Worm (Caenorhabditis elegans) whole organism, young adult: Measurements from ENCODE around the gene cox-17.
A peak's percentile ranks its signal among the peaks of the same experiment; 100 is the strongest.

Experiments used
- B0336.3 ChIP-seq: fragments of 200-800 bp; sonication (Bioruptor generic); IDR thresholded peaks from 2 replicates; pipeline ENCODE4 v1.3.6; 2022; ENCODE audit warnings: missing genetic modification characterization, missing compliant biosample characterization
- D2030.7 ChIP-seq: fragments of 200-800 bp; sonication (Bioruptor generic); IDR thresholded peaks from 2 replicates; pipeline ENCODE4 v1.3.6; 2022; ENCODE audit warnings: missing genetic modification reagents, missing genetic modification characterization, missing compliant biosample characterization
- F49E8.2 ChIP-seq: sonication (generic microtip); optimal IDR thresholded peaks from 3 replicates; lab custom pipeline; 2017; ENCODE audit warnings: missing genetic modification characterization, mild to moderate bottlenecking, missing compliant biosample characterization, antibody characterized with exemption, moderate library complexity; ENCODE audit not compliant: insufficient read depth
- F57A8.1 ChIP-seq: fragments of 200-800 bp; sonication (Bioruptor generic); optimal IDR thresholded peaks from 2 replicates; lab custom pipeline; 2018; ENCODE audit warnings: mild to moderate bottlenecking, missing genetic modification characterization, moderate library complexity, missing compliant biosample characterization
- Y56A3A.18 ChIP-seq: fragments of 200-800 bp; sonication (Bioruptor generic); IDR thresholded peaks from 2 replicates; pipeline ENCODE4 v1.3.6; 2022; ENCODE audit warnings: missing genetic modification reagents, missing genetic modification characterization, missing compliant biosample characterization
- Y67H2A.10 ChIP-seq: fragments of 200-800 bp; sonication (Bioruptor generic); conservative IDR thresholded peaks from 2 replicates; pipeline ENCODE4 v1.3.6; 2022; ENCODE audit warnings: missing genetic modification reagents, missing genetic modification characterization, missing compliant biosample characterization
- ZK185.1 ChIP-seq: sonication (generic microtip); optimal IDR thresholded peaks from 2 replicates; lab custom pipeline; 2016; ENCODE audit warnings: mild to moderate bottlenecking, missing genetic modification characterization, missing compliant biosample characterization; ENCODE audit not compliant: poor library complexity, severe bottlenecking
- aptf-2 ChIP-seq: fragments of 200-800 bp; sonication (Bioruptor generic); conservative IDR thresholded peaks from 2 replicates; pipeline ENCODE4 v1.3.6; 2022; ENCODE audit warnings: missing genetic modification reagents, missing genetic modification characterization, missing compliant biosample characterization
- atf-7 ChIP-seq: sonication (generic microtip); optimal IDR thresholded peaks from 2 replicates; lab custom pipeline; 2017; ENCODE audit warnings: mild to moderate bottlenecking, missing genetic modification characterization, missing compliant biosample characterization
- attf-3 ChIP-seq: fragments of 200-800 bp; sonication (Bioruptor generic); conservative IDR thresholded peaks from 2 replicates; pipeline ENCODE4 v1.3.6; 2022; ENCODE audit warnings: missing genetic modification reagents, missing genetic modification characterization, missing compliant biosample characterization
- attf-5 ChIP-seq: fragments of 200-800 bp; sonication (Bioruptor generic); optimal IDR thresholded peaks from 2 replicates; lab custom pipeline; 2018; ENCODE audit warnings: mild to moderate bottlenecking, missing genetic modification characterization, missing compliant biosample characterization
- attf-6 ChIP-seq: fragments of 200-800 bp; sonication (Bioruptor generic); IDR thresholded peaks from 2 replicates; pipeline ENCODE4 v1.3.6; 2022; ENCODE audit warnings: missing genetic modification reagents, missing genetic modification characterization, missing compliant biosample characterization
- bed-2 ChIP-seq: fragments of 200-800 bp; sonication (Bioruptor generic); IDR thresholded peaks from 2 replicates; pipeline ENCODE4 v1.3.6; 2022; ENCODE audit warnings: missing genetic modification reagents, missing genetic modification characterization, missing compliant biosample characterization
- cebp-1 ChIP-seq, 2 experiments: fragments of 200-800 bp in 1 of 2; sonication (Bioruptor generic) in 1 of 2; sonication (generic microtip) in 1 of 2; IDR thresholded peaks in 1 of 2; optimal IDR thresholded peaks in 1 of 2; 2 replicates each; pipeline versions ENCODE4 v1.3.6 to Lab custom; 2017 to 2022; ENCODE audit warnings: missing compliant biosample characterization in 2 of 2, missing genetic modification characterization in 2 of 2, mild to moderate bottlenecking in 1 of 2, missing genetic modification reagents in 1 of 2, moderate library complexity in 1 of 2
- ceh-27 ChIP-seq: fragments of 200-800 bp; sonication (Bioruptor generic); optimal IDR thresholded peaks from 2 replicates; lab custom pipeline; 2018; ENCODE audit warnings: mild to moderate bottlenecking, missing genetic modification characterization, moderate library complexity, missing compliant biosample characterization
- ceh-40 ChIP-seq: fragments of 200-800 bp; sonication (Bioruptor generic); IDR thresholded peaks from 2 replicates; pipeline ENCODE4 v1.3.6; 2022; ENCODE audit warnings: missing genetic modification characterization, missing compliant biosample characterization
- efl-1 ChIP-seq: fragments of 150-350 bp; optimal IDR thresholded peaks from 2 replicates; lab custom pipeline; 2014; ENCODE audit warnings: missing biosample characterization, missing genetic modification reagents, missing genetic modification characterization
- hlh-12 ChIP-seq: sonication (generic microtip); optimal IDR thresholded peaks from 2 replicates; lab custom pipeline; 2016; ENCODE audit warnings: missing genetic modification characterization, missing compliant biosample characterization
- hlh-26 ChIP-seq: fragments of 200-800 bp; sonication (Bioruptor generic); conservative IDR thresholded peaks from 2 replicates; pipeline ENCODE4 v1.3.6; 2022; ENCODE audit warnings: missing genetic modification reagents, missing genetic modification characterization, missing compliant biosample characterization
- hmg-1.2 ChIP-seq: fragments of 200-800 bp; sonication (Bioruptor generic); IDR thresholded peaks from 2 replicates; pipeline ENCODE4 v1.3.6; 2022; ENCODE audit warnings: missing genetic modification reagents, missing genetic modification characterization, missing compliant biosample characterization
- lin-54 ChIP-seq: fragments of 200-800 bp; sonication (Bioruptor generic); optimal IDR thresholded peaks from 2 replicates; lab custom pipeline; 2018; ENCODE audit warnings: mild to moderate bottlenecking, missing genetic modification characterization, missing compliant biosample characterization
- nhr-80 ChIP-seq: sonication (generic microtip); optimal IDR thresholded peaks from 2 replicates; lab custom pipeline; 2016; ENCODE audit warnings: missing genetic modification characterization, missing compliant biosample characterization
- pbrm-1 ChIP-seq: fragments of 200-800 bp; sonication (Bioruptor generic); IDR thresholded peaks from 2 replicates; pipeline ENCODE4 v1.3.6; 2022; ENCODE audit warnings: missing genetic modification reagents, missing genetic modification characterization, missing compliant biosample characterization
- rpc-1 ChIP-seq, 2 experiments: fragments of 150-350 bp in 1 of 2; sonication (generic microtip) in 1 of 2; optimal IDR thresholded peaks; 2 replicates each; lab custom pipeline; 2014 to 2018; ENCODE audit warnings: missing biosample characterization in 1 of 2, missing genetic modification characterization in 1 of 2, missing genetic modification reagents in 1 of 2, missing genotype in 1 of 2
- snpc-1.1 ChIP-seq: sonication (generic microtip); optimal IDR thresholded peaks from 2 replicates; lab custom pipeline; 2017; ENCODE audit warnings: missing genetic modification characterization, mild to moderate bottlenecking, missing compliant biosample characterization, antibody characterized with exemption, moderate library complexity, missing genotype, missing genetic modification reagents; ENCODE audit not compliant: insufficient read depth
- snpc-4 ChIP-seq, 5 experiments: fragments of 150-350 bp in 1 of 5; sonication (generic microtip) in 4 of 5; optimal IDR thresholded peaks; 2 replicates each; lab custom pipeline; 2014 to 2018; ENCODE audit warnings: missing genetic modification characterization in 5 of 5, missing biosample characterization in 3 of 5, antibody characterized with exemption in 2 of 5, mild to moderate bottlenecking in 2 of 5, missing compliant biosample characterization in 2 of 5, missing genotype in 2 of 5, moderate library complexity in 2 of 5, missing genetic modification reagents in 1 of 5
- unc-130 ChIP-seq: sonication (generic microtip); optimal IDR thresholded peaks from 2 replicates; lab custom pipeline; 2016; ENCODE audit warnings: missing genetic modification reagents, missing genetic modification characterization, missing compliant biosample characterization
- unc-62 ChIP-seq: fragments of 150-350 bp; optimal IDR thresholded peaks from 2 replicates; lab custom pipeline; 2014; ENCODE audit warnings: missing biosample characterization, missing genetic modification reagents, missing genetic modification characterization
- zfh-2 ChIP-seq: fragments of 200-800 bp; sonication (Bioruptor generic); conservative IDR thresholded peaks from 2 replicates; pipeline ENCODE4 v1.3.6; 2022; ENCODE audit warnings: missing genetic modification reagents, missing genetic modification characterization, missing compliant biosample characterization
- ztf-18 ChIP-seq: sonication (generic microtip); optimal IDR thresholded peaks from 2 replicates; lab custom pipeline; 2016; ENCODE audit warnings: missing genotype, mild to moderate bottlenecking, missing genetic modification characterization, missing compliant biosample characterization
- ztf-25 ChIP-seq: fragments of 200-800 bp; sonication (Bioruptor generic); IDR thresholded peaks from 2 replicates; pipeline ENCODE4 v1.3.6; 2022; ENCODE audit warnings: missing genetic modification reagents, missing genetic modification characterization, missing compliant biosample characterization

Gene cox-17

ce11 chrIII:184335-184734 lies 6.5 kb upstream of the cox-17 start:
- TF ChIP-seq efl-1 (no peak), Y67H2A.10 (GFP tag; lab: Robert Waterston, UW) (no peak), ztf-25 (GFP tag; lab: Robert Waterston, UW) (no peak), unc-130 (GFP tag; lab: Kevin White, UChicago) (no peak), hlh-26 (GFP tag; lab: Robert Waterston, UW) (no peak), rpc-1 (optimal IDR thresholded peaks at IDR 0.05; lab: Kevin White, UChicago) (no peak), rpc-1 (tag; optimal IDR thresholded peaks at IDR 0.05; lab: Kevin White, UChicago) (no peak), aptf-2 (GFP tag; lab: Robert Waterston, UW) (no peak), unc-62 (GFP tag; lab: Kevin White, UChicago) (no peak), F49E8.2 (tag; lab: Kevin White, UChicago) (no peak), ceh-40 (GFP tag; lab: Robert Waterston, UW) (no peak), bed-2 (GFP tag; lab: Robert Waterston, UW) (no peak), ZK185.1 (tag; lab: Kevin White, UChicago) (no peak), F57A8.1 (GFP tag; lab: Kevin White, UChicago) (no peak), atf-7 (tag; lab: Kevin White, UChicago) (no peak), ztf-18 (tag; lab: Kevin White, UChicago) (no peak)

ce11 chrIII:185909-186308 lies 4.9 kb upstream of the cox-17 start:
- TF ChIP-seq B0336.3 (0 out of 2 replicates have a peak, but pooled peaks have one; percentile 31), Y56A3A.18 (GFP tag; lab: Robert Waterston, UW) (0 out of 2 replicates have a peak, but pooled peaks have one; percentile 8), hmg-1.2 (GFP tag; lab: Robert Waterston, UW) (peak; percentile 49), D2030.7 (GFP tag; lab: Robert Waterston, UW) (0 out of 2 replicates have a peak, but pooled peaks have one; percentile 13), snpc-4 (GFP tag; optimal IDR thresholded peaks at IDR 0.05; lab: Kevin White, UChicago) (peak; percentile 32), snpc-4 (tag; optimal IDR thresholded peaks at IDR 0.05; lab: Kevin White, UChicago) (peak in 2 of 4 experiments; percentile 87 to 90), pbrm-1 (0 out of 2 replicates have a peak, but pooled peaks have one; percentile 32), snpc-1.1 (tag; lab: Kevin White, UChicago) (peak; percentile 75), attf-6 (GFP tag; lab: Robert Waterston, UW) (peak; percentile 53; the same call in 1 of the 2 replicates)

- no peak for TF ChIP-seq snpc-4 (GFP tag; optimal IDR thresholded peaks at IDR 0.05; lab: Kevin White, UChicago)
- no peak for TF ChIP-seq snpc-4 (tag; optimal IDR thresholded peaks at IDR 0.05; lab: Kevin White, UChicago)
- TF ChIP-seq zfh-2, result peak; percentile 68
These were observed 3.0 kb upstream of the cox-17 start, which contains the start of gene mxl-2 for ce11 chrIII:187829-188228. mxl-2 (minus strand) TSS chrIII:188131.

ce11 chrIII:188426-188888 lies 2.3 kb upstream of the cox-17 start, which contains the start of gene ubc-20:
ubc-20 (plus strand) TSS chrIII:188838.
- TF ChIP-seq attf-3 (GFP tag; lab: Robert Waterston, UW), result peak; percentile 95
- no peak for TF ChIP-seq atf-7 (tag; lab: Kevin White, UChicago)
- TF ChIP-seq attf-5 (GFP tag; lab: Kevin White, UChicago), result peak; percentile 70
- peak; percentile 25 for TF ChIP-seq nhr-80 (tag; lab: Kevin White, UChicago)
- TF ChIP-seq ceh-27, result no peak
- TF ChIP-seq cebp-1 (GFP tag; IDR thresholded peaks at IDR 0.05; lab: Robert Waterston, UW), result no peak
- peak; percentile 14 for TF ChIP-seq cebp-1 (tag; optimal IDR thresholded peaks at IDR 0.05; lab: Kevin White, UChicago)
- no peak for TF ChIP-seq lin-54 (GFP tag; lab: Kevin White, UChicago)
- TF ChIP-seq hlh-12 (tag; lab: Kevin White, UChicago), result no peak
- TF ChIP-seq, all 124 proteins: peak for 4
